Worm (Caenorhabditis elegans): ENCODE data around the gene srsx-16.

The srsx-16 gene

ce11 chrIV:5605225-5605624, 14.3 kb downstream of the srsx-16 start:
- TF ChIP-seq irx-1 (tag; optimal IDR thresholded peaks at IDR 0.05) (no peak), mdl-1 (tag; optimal IDR thresholded peaks at IDR 0.05) (no peak), nhr-47 (tag; optimal IDR thresholded peaks at IDR 0.05) (no peak), nhr-28 (tag; optimal IDR thresholded peaks at IDR 0.05) (no peak), F16B12.6 (tag; optimal IDR thresholded peaks at IDR 0.05) (no peak), nhr-11 (tag; optimal IDR thresholded peaks at IDR 0.05) (no peak), blmp-1 (tag; optimal IDR thresholded peaks at IDR 0.05) (peak; percentile 67)

- TF ChIP-seq tbx-2 (tag; optimal IDR thresholded peaks at IDR 0.05) (peak; percentile 72), elt-2 (tag; optimal IDR thresholded peaks at IDR 0.05) (peak; percentile 68), nhr-237 (tag; optimal IDR thresholded peaks at IDR 0.05) (peak; percentile 2), C16A3.4 (tag; optimal IDR thresholded peaks at IDR 0.05) (peak; percentile 72), efl-3 (GFP tag; optimal IDR thresholded peaks at IDR 0.05) (no peak), nhr-76 (tag; optimal IDR thresholded peaks at IDR 0.05) (no peak), lin-35 (GFP tag; optimal IDR thresholded peaks at IDR 0.05) (peak in 1 of 2 experiments; percentile 57), unc-98 (GFP tag; IDR thresholded peaks at IDR 0.05) (no peak), unc-62 (GFP tag; optimal IDR thresholded peaks at IDR 0.05) (no peak), fkh-4 (tag; optimal IDR thresholded peaks at IDR 0.05; ENCODE audit: borderline replicate concordance) (no peak), skn-1 (tag; optimal IDR thresholded peaks at IDR 0.05) (peak; percentile 56), fos-1 (tag; optimal IDR thresholded peaks at IDR 0.05) (peak; percentile 41), nhr-12 (tag; optimal IDR thresholded peaks at IDR 0.05) (no peak), ces-1 (GFP tag; optimal IDR thresholded peaks at IDR 0.05) (no peak), dsc-1 (tag; optimal IDR thresholded peaks at IDR 0.05) (peak; percentile 2), ceh-90 (tag; optimal IDR thresholded peaks at IDR 0.05) (no peak), hpl-2 (GFP tag; optimal IDR thresholded peaks at IDR 0.05) (no peak), irx-1 (tag; optimal IDR thresholded peaks at IDR 0.05) (peak; percentile 89), grh-1 (GFP tag; IDR thresholded peaks at IDR 0.05) (no peak), mep-1 (tag; optimal IDR thresholded peaks at IDR 0.05) (peak; percentile 61), snpc-4 (tag; optimal IDR thresholded peaks at IDR 0.05) (peak; percentile 51), efl-1 (optimal IDR thresholded peaks at IDR 0.05) (peak; percentile 30 to 45), efl-1 (GFP tag; optimal IDR thresholded peaks at IDR 0.05 in 1 of 2) (peak in 1 of 2 experiments; percentile 20), C34B4.2 (tag; optimal IDR thresholded peaks at IDR 0.05) (no peak), lin-39 (tag; optimal IDR thresholded peaks at IDR 0.05) (no peak), lin-15B (tag; optimal IDR thresholded peaks at IDR 0.05) (no peak), nhr-71 (tag; optimal IDR thresholded peaks at IDR 0.05) (peak; percentile 92), mdl-1 (tag; optimal IDR thresholded peaks at IDR 0.05) (peak in 1 of 2 experiments; percentile 73), unc-30 (tag; optimal IDR thresholded peaks at IDR 0.05) (no peak), aha-1 (tag; optimal IDR thresholded peaks at IDR 0.05) (peak; percentile 18), fkh-8 (tag; optimal IDR thresholded peaks at IDR 0.05) (peak; percentile 87), nhr-47 (tag; optimal IDR thresholded peaks at IDR 0.05) (peak; percentile 79), lin-13 (GFP tag; optimal IDR thresholded peaks at IDR 0.05) (no peak), C04F5.9 (tag; optimal IDR thresholded peaks at IDR 0.05) (no peak), mef-2 (tag; optimal IDR thresholded peaks at IDR 0.05) (peak; percentile 60), blmp-1 (tag; optimal IDR thresholded peaks at IDR 0.05) (no peak), ceh-88 (GFP tag; IDR thresholded peaks at IDR 0.05) (0 out of 2 replicates have a peak, but pooled peaks have one; percentile 27), jun-1 (tag; optimal IDR thresholded peaks at IDR 0.05) (peak; percentile 27), egl-27 (tag; optimal IDR thresholded peaks at IDR 0.05) (peak in 1 of 2 experiments; percentile 23), dpl-1 (GFP tag; optimal IDR thresholded peaks at IDR 0.05) (peak in 2 of 3 experiments; percentile 16 to 27), ztf-4 (tag; optimal IDR thresholded peaks at IDR 0.05) (peak; percentile 87), lsy-2 (tag; optimal IDR thresholded peaks at IDR 0.05) (peak; percentile 68 to 78), nhr-11 (tag; optimal IDR thresholded peaks at IDR 0.05) (peak; percentile 55), hlh-17 (GFP tag; optimal IDR thresholded peaks at IDR 0.05; ENCODE audit: borderline replicate concordance) (no peak), nhr-90 (tag; optimal IDR thresholded peaks at IDR 0.05; ENCODE audit: poor library complexity) (peak; percentile 56), ets-5 (GFP tag; IDR thresholded peaks at IDR 0.05) (no peak), ama-1 (optimal IDR thresholded peaks at IDR 0.05) (no peak), sptf-1 (tag; optimal IDR thresholded peaks at IDR 0.05) (no peak), ztf-11 (tag; optimal IDR thresholded peaks at IDR 0.05) (no peak), unc-86 (tag; optimal IDR thresholded peaks at IDR 0.05) (no peak)
Observed at ce11 chrIV:5604465-5604864, 15.1 kb downstream of the srsx-16 start.

All from whole organism, L1 larva.